Worm (Caenorhabditis elegans) whole organism, L3 larva: Measurements from ENCODE around the gene trx-2.

Experiments
- R02D3.7 ChIP-seq: fragments of 150-350 bp; optimal IDR thresholded peaks from 2 replicates; lab custom pipeline; 2014; ENCODE audit warnings: missing biosample characterization, missing genetic modification characterization
- ceh-16 ChIP-seq: sonication (generic microtip); optimal IDR thresholded peaks from 2 replicates; lab custom pipeline; 2017; ENCODE audit warnings: missing biosample characterization, missing genetic modification characterization
- ceh-82 ChIP-seq: fragments of 150-350 bp; optimal IDR thresholded peaks from 2 replicates; lab custom pipeline; 2014; ENCODE audit warnings: missing biosample characterization, missing genetic modification characterization
- ceh-9 ChIP-seq: sonication (generic microtip); optimal IDR thresholded peaks from 2 replicates; lab custom pipeline; 2018; ENCODE audit warnings: missing biosample characterization, missing genetic modification characterization
- egl-5 ChIP-seq: fragments of 150-350 bp; optimal IDR thresholded peaks from 2 replicates; lab custom pipeline; 2017; ENCODE audit warnings: missing biosample characterization, missing genetic modification reagents, missing genetic modification characterization, inconsistent platforms
- elt-2 ChIP-seq: sonication (generic microtip); optimal IDR thresholded peaks from 2 replicates; lab custom pipeline; 2016; ENCODE audit warnings: missing genetic modification reagents, mild to moderate bottlenecking, missing genetic modification characterization, missing compliant biosample characterization
- fkh-10 ChIP-seq: sonication (generic microtip); optimal IDR thresholded peaks from 2 replicates; lab custom pipeline; 2017; ENCODE audit warnings: missing biosample characterization, missing genetic modification reagents, missing genetic modification characterization
- fkh-2 ChIP-seq: fragments of 150-350 bp; optimal IDR thresholded peaks from 2 replicates; lab custom pipeline; 2014; ENCODE audit warnings: missing biosample characterization, missing genetic modification reagents, missing genetic modification characterization
- fos-1 ChIP-seq: fragments of 150-350 bp; optimal IDR thresholded peaks from 2 replicates; lab custom pipeline; 2014; ENCODE audit warnings: missing biosample characterization, missing genetic modification characterization
- hmg-11 ChIP-seq: sonication (generic microtip); optimal IDR thresholded peaks from 2 replicates; lab custom pipeline; 2016; ENCODE audit warnings: missing genetic modification characterization, missing compliant biosample characterization
- jun-1 ChIP-seq: fragments of 150-350 bp; optimal IDR thresholded peaks from 2 replicates; lab custom pipeline; 2014; ENCODE audit warnings: missing biosample characterization, missing genetic modification reagents, missing genetic modification characterization
- lin-15B ChIP-seq: fragments of 150-350 bp; optimal IDR thresholded peaks from 2 replicates; lab custom pipeline; 2014; ENCODE audit warnings: missing biosample characterization, missing genetic modification characterization
- lsy-12 ChIP-seq: sonication (generic microtip); optimal IDR thresholded peaks from 2 replicates; lab custom pipeline; 2016; ENCODE audit warnings: mild to moderate bottlenecking, missing genetic modification characterization, missing compliant biosample characterization
- mdl-1 ChIP-seq: fragments of 150-350 bp; optimal IDR thresholded peaks from 2 replicates; lab custom pipeline; 2014; ENCODE audit warnings: missing biosample characterization, missing genetic modification characterization
- nfya-1 ChIP-seq: sonication (generic microtip); optimal IDR thresholded peaks from 2 replicates; lab custom pipeline; 2017; ENCODE audit warnings: missing genetic modification characterization, mild to moderate bottlenecking, missing compliant biosample characterization, antibody characterized with exemption, moderate library complexity; ENCODE audit not compliant: insufficient read depth
- nhr-12 ChIP-seq: fragments of 150-350 bp; optimal IDR thresholded peaks from 2 replicates; lab custom pipeline; 2014; ENCODE audit warnings: missing biosample characterization, missing genetic modification characterization
- nhr-23 ChIP-seq: fragments of 150-350 bp; optimal IDR thresholded peaks from 2 replicates; lab custom pipeline; 2014; ENCODE audit warnings: missing biosample characterization, missing genetic modification reagents, missing genetic modification characterization
- nhr-25 ChIP-seq: sonication (generic microtip); optimal IDR thresholded peaks from 2 replicates; lab custom pipeline; 2017; ENCODE audit warnings: missing biosample characterization, missing genetic modification characterization
- nhr-43 ChIP-seq: sonication (generic microtip); optimal IDR thresholded peaks from 2 replicates; lab custom pipeline; 2016; ENCODE audit warnings: mild to moderate bottlenecking, missing genetic modification characterization, missing compliant biosample characterization; ENCODE audit not compliant: poor library complexity, severe bottlenecking
- nhr-67 ChIP-seq: fragments of 150-350 bp; optimal IDR thresholded peaks from 2 replicates; lab custom pipeline; 2014; ENCODE audit warnings: missing biosample characterization, missing genetic modification characterization
- nhr-76 ChIP-seq: fragments of 150-350 bp; sonication (generic microtip); optimal IDR thresholded peaks from 5 replicates; lab custom pipeline; 2014; ENCODE audit warnings: missing biosample characterization, missing genetic modification characterization
- nhr-77 ChIP-seq: fragments of 150-350 bp; optimal IDR thresholded peaks from 2 replicates; lab custom pipeline; 2014; ENCODE audit warnings: missing biosample characterization, missing genetic modification characterization
- pha-4 ChIP-seq: fragments of 150-350 bp; optimal IDR thresholded peaks from 2 replicates; lab custom pipeline; 2014; ENCODE audit warnings: missing biosample characterization, missing genetic modification reagents, missing genetic modification characterization
- pqm-1 ChIP-seq: fragments of 150-350 bp; optimal IDR thresholded peaks from 2 replicates; lab custom pipeline; 2017; ENCODE audit warnings: missing biosample characterization, missing genetic modification characterization, inconsistent platforms
- skn-1 ChIP-seq: fragments of 150-350 bp; optimal IDR thresholded peaks from 2 replicates; lab custom pipeline; 2014; ENCODE audit warnings: missing biosample characterization, missing genetic modification characterization
- snpc-4 ChIP-seq: fragments of 150-350 bp; optimal IDR thresholded peaks from 2 replicates; lab custom pipeline; 2014; ENCODE audit warnings: missing biosample characterization, missing genetic modification characterization
- tbx-2 ChIP-seq: sonication (generic microtip); optimal IDR thresholded peaks from 2 replicates; lab custom pipeline; 2016; ENCODE audit warnings: mild to moderate bottlenecking, missing genetic modification characterization, missing compliant biosample characterization
- ztf-4 ChIP-seq: fragments of 150-350 bp; optimal IDR thresholded peaks from 2 replicates; lab custom pipeline; 2014; ENCODE audit warnings: missing biosample characterization, missing genetic modification characterization

trx-2 gene

DNA sequence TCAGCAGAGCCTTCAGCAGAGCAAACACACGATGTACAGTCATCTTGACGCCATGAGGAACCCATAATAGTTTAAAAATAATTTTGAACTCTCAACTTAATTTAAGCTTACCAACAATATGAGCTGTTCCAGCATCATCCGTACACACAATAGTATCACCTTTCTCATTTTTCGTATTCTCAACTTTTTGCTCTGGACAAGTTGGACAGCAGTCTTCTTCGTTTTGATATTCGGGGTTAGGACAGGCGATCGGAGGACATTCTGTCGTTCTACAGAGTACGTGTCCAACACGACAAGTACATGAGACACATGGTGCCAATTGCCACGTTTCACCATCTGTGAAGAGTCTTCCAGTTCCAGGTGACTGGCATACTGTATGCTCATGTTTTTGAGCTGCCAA, 9.1 kb downstream of the trx-2 start:
- no peak for TF ChIP-seq snpc-4
- TF ChIP-seq nhr-12 (tag; lab: Kevin White, UChicago) = no peak
- no peak for TF ChIP-seq nhr-76
- no peak for TF ChIP-seq nhr-77 (tag; lab: Kevin White, UChicago)

DNA sequence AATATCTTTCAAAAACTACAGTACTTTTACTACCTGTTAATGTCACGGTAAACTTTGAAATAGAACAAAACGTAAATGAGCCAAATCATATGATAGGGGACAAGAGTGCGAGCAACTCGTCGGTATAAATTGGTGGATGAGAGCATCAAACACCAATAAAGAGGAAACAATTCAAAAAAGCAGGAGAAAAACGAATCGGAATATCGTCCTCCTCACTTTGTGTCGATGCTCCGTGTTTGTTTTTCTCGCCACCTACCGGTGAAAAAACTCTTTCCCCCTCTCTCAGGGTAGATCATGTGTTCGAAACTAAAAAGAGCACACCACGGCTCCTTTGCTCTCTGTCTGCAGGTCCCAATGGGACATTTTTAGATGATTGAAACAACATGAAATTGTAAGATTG, 13.6 kb downstream of the trx-2 start:
- TF ChIP-seq R02D3.7 (tag; lab: Kevin White, UChicago) (no peak), pha-4 (peak; percentile 74)

DNA sequence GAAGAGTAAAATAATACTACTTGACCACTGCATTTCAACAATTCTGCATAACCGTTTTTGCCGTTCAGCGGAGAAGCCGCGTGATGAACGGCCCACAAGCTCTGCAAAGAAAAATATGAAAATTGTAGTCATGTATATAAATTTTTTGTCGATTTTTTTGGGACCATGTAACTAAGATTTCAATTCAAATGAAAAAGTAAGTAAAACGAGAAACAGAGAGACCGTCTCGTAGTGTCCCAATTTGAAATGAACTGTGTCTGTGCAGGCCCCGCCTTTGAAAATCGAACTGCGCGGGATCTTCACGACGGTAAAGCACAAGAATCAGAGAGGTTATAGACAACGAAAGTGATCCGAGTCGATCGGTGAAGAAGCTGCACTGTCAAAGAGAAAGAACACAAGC, 17.5 kb downstream of the trx-2 start, which contains the start of gene crm-1:
crm-1 (minus strand) TSS at position 101 of the 400 bp plus-strand sequence.
- TF ChIP-seq mdl-1 (tag; lab: Kevin White, UChicago) (no peak), lin-15B (tag; lab: Kevin White, UChicago) (no peak), egl-5 (tag; lab: Kevin White, UChicago) (no peak), ceh-82 (tag; lab: Kevin White, UChicago) (no peak), elt-2 (tag; lab: Kevin White, UChicago) (no peak), ceh-9 (tag; lab: Kevin White, UChicago) (no peak), jun-1 (tag; lab: Kevin White, UChicago) (no peak), skn-1 (no peak), fkh-10 (no peak), nhr-67 (tag; lab: Kevin White, UChicago) (no peak), nfya-1 (tag; lab: Kevin White, UChicago) (no peak), nhr-23 (tag; lab: Kevin White, UChicago) (no peak), ztf-4 (tag; lab: Kevin White, UChicago) (no peak)

DNA sequence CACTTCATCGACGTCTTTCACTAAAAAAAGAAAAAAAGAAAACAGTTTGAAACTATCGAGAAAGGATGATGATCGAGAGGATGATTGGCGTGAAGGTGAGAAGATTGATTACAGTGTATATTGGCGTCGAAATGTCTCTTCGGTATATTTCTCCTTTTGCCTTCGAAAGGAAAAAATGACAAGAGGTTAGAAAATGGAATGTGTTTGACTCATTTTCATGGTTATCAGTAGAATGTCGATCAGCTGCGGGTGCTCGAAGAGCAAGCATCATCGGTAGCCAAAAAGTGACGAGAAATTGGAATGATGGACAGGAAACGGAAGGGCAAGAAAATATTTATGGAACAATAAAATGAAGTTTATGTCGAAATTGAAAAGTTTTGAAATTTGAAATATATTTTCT, 19.4 kb downstream of the trx-2 start:
- TF ChIP-seq tbx-2 (no peak), elt-2 (tag; lab: Kevin White, UChicago) (peak; percentile 35)
- TF ChIP-seq, all 47 proteins: peak for 1

DNA sequence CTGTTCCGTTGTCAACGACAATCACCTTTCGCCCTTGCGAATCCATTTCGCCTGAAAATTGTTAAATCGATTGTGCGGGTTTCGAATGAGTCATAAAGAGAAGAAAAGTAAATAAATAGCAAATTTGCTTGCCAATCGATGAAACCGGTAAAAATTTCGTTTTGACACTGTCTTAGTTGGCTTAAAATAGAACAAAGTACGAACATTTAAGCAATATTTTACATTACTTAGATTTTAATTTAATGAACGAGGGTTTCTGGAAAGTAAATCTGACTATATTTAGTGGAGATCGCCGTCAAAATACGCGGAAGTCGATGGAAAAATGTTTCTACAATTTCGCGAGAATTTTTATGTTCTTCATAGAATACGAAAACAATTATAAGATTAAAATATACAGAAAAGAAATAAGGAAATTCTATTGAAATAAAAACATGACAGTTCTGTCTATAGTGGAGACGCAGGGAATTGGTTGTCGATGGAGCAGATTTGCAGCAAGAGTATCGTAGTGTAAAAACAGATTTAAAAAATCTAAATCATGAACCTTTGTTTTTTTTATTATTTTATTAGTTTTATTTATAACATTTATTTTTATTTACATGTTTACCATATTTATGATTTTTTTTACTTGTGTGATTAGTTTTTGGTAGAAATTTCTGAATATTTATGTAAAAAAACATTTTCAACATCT, 24.0 kb downstream of the trx-2 start, which contains the start of gene arx-2:
arx-2 (minus strand) TSS at position 51 of the 688 bp plus-strand sequence.
- no peak for TF ChIP-seq fos-1 (tag; lab: Kevin White, UChicago)
- peak; percentile 82 for TF ChIP-seq pha-4
- peak; percentile 69 for TF ChIP-seq lin-15B (tag; lab: Kevin White, UChicago)
- TF ChIP-seq fkh-2 = no peak
- peak; percentile 67 for TF ChIP-seq snpc-4
- peak; percentile 53 for TF ChIP-seq nfya-1 (tag; lab: Kevin White, UChicago)
- no peak for TF ChIP-seq R02D3.7 (tag; lab: Kevin White, UChicago)
- TF ChIP-seq lsy-12 = no peak
- peak; percentile 65 for TF ChIP-seq nhr-23 (tag; lab: Kevin White, UChicago)
- TF ChIP-seq ceh-16 (tag; lab: Kevin White, UChicago) = no peak
- TF ChIP-seq hmg-11 (tag; lab: Kevin White, UChicago) = peak; percentile 13

DNA sequence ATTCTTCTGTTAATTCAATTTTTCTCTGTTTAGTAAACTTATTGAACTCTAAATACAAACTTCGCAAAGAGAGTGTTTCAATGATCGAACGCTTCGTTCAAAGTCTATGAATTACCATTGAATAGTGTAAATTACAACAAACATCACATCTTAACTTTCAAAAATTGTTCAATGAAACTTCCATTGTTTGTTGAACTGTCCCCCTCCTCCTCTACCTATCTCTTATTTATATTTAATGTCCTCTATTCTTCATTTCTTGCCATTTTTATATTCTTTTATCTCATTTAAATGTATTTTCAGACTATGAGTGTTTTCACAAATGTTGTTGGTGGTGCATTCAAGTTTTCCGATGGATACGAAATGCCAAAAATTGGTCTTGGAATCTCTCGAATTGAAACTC, 24.7 kb downstream of the trx-2 start, which contains the start of gene K07C5.2:
K07C5.2 (plus strand) TSS at position 301 of the 400 bp plus-strand sequence.
- TF ChIP-seq pqm-1 (peak; percentile 4), nhr-25 (tag; lab: Kevin White, UChicago) (no peak)

DNA sequence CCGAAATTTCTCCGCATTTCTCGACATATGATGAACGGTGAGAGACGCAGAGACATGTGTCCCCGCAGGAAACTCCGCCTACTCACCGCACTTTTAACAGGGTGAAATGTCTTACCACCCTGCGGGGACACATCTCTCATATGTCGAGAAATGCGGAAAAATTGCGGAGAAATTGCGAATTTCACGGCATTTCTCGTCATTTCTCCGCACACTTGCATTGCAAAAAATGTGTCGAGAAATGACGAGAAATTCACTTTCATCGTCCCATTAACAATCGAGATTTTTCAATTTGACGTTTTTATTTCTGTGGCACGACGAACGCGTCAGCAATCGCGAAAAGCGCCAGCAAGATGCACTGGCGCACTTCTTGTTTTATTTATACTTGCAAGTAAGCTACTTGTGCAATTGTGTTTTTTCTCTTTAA, 27.4 kb downstream of the trx-2 start, which contains the start of gene K07C5.13:
K07C5.13 (plus strand) TSS at position 151 of the 424 bp plus-strand sequence.
- peak; percentile 6 for TF ChIP-seq skn-1
- peak; percentile 75 for TF ChIP-seq lin-15B (tag; lab: Kevin White, UChicago)
- TF ChIP-seq lsy-12 = peak; percentile 69
- peak; percentile 53 for TF ChIP-seq pha-4
- peak; percentile 46 for TF ChIP-seq nhr-43 (tag; lab: Kevin White, UChicago)
- peak; percentile 51 for TF ChIP-seq tbx-2
- peak; percentile 2 for TF ChIP-seq hmg-11 (tag; lab: Kevin White, UChicago)
- TF ChIP-seq elt-2 (tag; lab: Kevin White, UChicago) = peak; percentile 42
- peak; percentile 26 for TF ChIP-seq nfya-1 (tag; lab: Kevin White, UChicago)
- peak; percentile 9 for TF ChIP-seq nhr-23 (tag; lab: Kevin White, UChicago)
- TF ChIP-seq snpc-4 = peak; percentile 23
- peak; percentile 25 for TF ChIP-seq R02D3.7 (tag; lab: Kevin White, UChicago)
- TF ChIP-seq, all 47 proteins: peak for 12; not testable (repeated sequence) for 35
